Worm (Caenorhabditis elegans): ENCODE data around the gene oac-10.

The oac-10 gene

DNA sequence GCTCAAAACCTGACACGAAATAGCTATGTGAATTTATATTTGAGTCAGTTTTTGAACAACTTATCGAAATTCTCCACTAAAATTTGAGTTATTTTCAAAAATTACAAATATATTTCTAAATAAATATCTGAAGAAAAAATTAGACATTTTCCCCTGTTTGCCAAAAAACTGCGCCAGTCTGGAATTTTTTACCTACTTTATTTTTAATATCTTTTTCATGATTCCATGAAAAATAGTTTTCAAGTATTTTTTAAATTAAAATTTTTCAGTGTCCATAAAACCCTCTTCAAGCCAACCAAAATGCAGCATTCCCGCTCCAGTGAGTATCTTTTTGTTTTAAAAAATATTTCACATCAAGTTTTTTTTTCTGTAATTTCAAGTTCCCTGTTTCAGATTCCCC lies 21.4 kb downstream of the oac-10 start, which contains the start of gene F53C3.8:
F53C3.8 (plus strand) TSS at position 301 of the 400 bp plus-strand sequence.
- TF ChIP-seq madf-2 (tag; optimal IDR thresholded peaks at IDR 0.05) (no peak), hlh-15 (tag; optimal IDR thresholded peaks at IDR 0.05) (no peak), ceh-19 (GFP tag; optimal IDR thresholded peaks at IDR 0.05) (no peak), pat-9 (tag; optimal IDR thresholded peaks at IDR 0.05) (no peak)

DNA sequence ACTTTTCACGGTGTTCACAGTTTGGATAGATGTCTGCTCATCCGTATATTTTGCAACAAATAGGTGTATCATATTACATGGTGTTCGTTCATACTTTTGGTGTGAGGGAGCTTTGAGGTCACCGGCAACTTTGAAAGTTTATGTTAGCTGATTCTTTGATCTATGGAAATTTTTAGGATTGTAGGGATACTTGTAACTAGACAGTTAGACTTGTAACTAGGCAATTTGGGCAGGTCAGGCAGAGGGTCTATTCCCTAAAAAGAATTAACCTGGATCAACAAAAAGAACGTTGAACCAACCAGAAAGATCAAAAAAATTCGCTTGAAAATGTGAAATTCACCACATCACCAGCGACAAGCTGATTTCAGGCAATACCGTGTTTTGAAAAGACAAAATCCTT lies 24.2 kb downstream of the oac-10 start:
- TF ChIP-seq unc-86 (tag; optimal IDR thresholded peaks at IDR 0.05) (no peak), ttx-3 (tag; optimal IDR thresholded peaks at IDR 0.05) (no peak), fkh-10 (GFP tag; optimal IDR thresholded peaks at IDR 0.05) (no peak), hlh-8 (tag; optimal IDR thresholded peaks at IDR 0.05) (no peak), zip-5 (tag; optimal IDR thresholded peaks at IDR 0.05) (no peak), Y22D7AL.16 (tag; optimal IDR thresholded peaks at IDR 0.05) (no peak), ceh-31 (tag; optimal IDR thresholded peaks at IDR 0.05) (no peak), hlh-30 (tag; optimal IDR thresholded peaks at IDR 0.05; ENCODE audit: insufficient read depth) (no peak), ahr-1 (tag; optimal IDR thresholded peaks at IDR 0.05) (no peak), pha-2 (tag; optimal IDR thresholded peaks at IDR 0.05) (no peak), eyg-1 (tag; optimal IDR thresholded peaks at IDR 0.05) (no peak), unc-55 (GFP tag; optimal IDR thresholded peaks at IDR 0.05) (no peak), unc-3 (GFP tag; conservative IDR thresholded peaks at IDR 0.05) (no peak), unc-3 (tag; optimal IDR thresholded peaks at IDR 0.05) (no peak), tbx-2 (tag; optimal IDR thresholded peaks at IDR 0.05) (no peak), sdc-2 (tag; optimal IDR thresholded peaks at IDR 0.05) (no peak)

DNA sequence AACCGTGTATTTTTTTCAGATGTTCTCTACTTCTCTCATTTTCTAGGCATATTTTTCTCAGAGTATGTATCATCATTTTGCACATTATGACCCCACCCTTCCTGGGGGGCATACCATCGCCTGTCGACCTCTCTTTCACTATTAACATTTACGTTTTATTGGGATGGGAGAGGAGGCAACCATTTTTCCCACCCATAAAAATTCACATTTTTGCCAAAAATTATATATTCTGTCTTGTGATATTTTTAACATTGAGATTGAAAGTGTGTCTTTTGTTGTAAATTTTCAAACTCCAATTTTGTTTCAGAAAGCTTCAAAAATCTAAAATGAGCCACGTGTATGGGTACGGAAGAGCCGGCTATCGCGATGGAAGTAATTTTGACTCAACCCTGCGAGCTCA lies 25.1 kb downstream of the oac-10 start, which contains the start of gene F53C3.7:
F53C3.7 (plus strand) TSS at position 301 of the 400 bp plus-strand sequence.
- TF ChIP-seq sdc-2 (tag; optimal IDR thresholded peaks at IDR 0.05) (no peak), ceh-34 (tag; optimal IDR thresholded peaks at IDR 0.05) (no peak), nhr-232 (tag; optimal IDR thresholded peaks at IDR 0.05) (no peak), sox-4 (tag; optimal IDR thresholded peaks at IDR 0.05) (no peak), lin-11 (tag; optimal IDR thresholded peaks at IDR 0.05) (no peak), hlh-6 (tag; optimal IDR thresholded peaks at IDR 0.05) (no peak), ref-2 (tag; optimal IDR thresholded peaks at IDR 0.05) (no peak), eyg-1 (tag; optimal IDR thresholded peaks at IDR 0.05) (no peak), ceh-24 (tag; optimal IDR thresholded peaks at IDR 0.05) (no peak), ttx-3 (tag; optimal IDR thresholded peaks at IDR 0.05) (no peak), madf-2 (tag; optimal IDR thresholded peaks at IDR 0.05) (no peak), hlh-15 (tag; optimal IDR thresholded peaks at IDR 0.05) (no peak), mec-3 (tag; optimal IDR thresholded peaks at IDR 0.05; ENCODE audit: borderline replicate concordance) (no peak), che-1 (tag; optimal IDR thresholded peaks at IDR 0.05) (no peak), ceh-48 (tag; optimal IDR thresholded peaks at IDR 0.05) (no peak)

DNA sequence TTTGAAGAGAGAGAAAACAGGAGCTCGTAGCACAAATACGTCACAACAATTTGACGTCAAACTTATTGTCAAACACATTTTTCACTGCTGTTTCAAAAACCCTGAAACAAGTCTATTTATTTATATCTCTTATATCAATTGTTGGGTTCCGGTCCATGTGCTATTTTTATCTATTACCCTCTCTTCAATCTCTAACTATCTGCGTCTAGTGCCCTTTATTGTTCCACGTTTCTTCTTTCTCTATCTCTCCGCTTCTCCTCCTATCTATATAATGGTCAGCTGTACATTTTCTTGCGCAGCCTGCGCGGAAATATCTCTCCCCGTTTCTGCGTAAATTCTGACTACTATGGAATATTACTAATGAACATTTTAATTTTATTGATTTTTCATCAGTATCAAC lies 27.2 kb downstream of the oac-10 start:
- TF ChIP-seq ceh-48 (tag; optimal IDR thresholded peaks at IDR 0.05) (peak; percentile 10), hlh-8 (tag; optimal IDR thresholded peaks at IDR 0.05) (peak; percentile 20), ref-2 (tag; optimal IDR thresholded peaks at IDR 0.05) (peak; percentile 20), nfya-1 (tag; optimal IDR thresholded peaks at IDR 0.05) (peak; percentile 66), sox-2 (GFP tag; IDR thresholded peaks at IDR 0.05) (peak; percentile 61), F13H6.1 (tag; optimal IDR thresholded peaks at IDR 0.05) (peak; percentile 17), elt-2 (tag; optimal IDR thresholded peaks at IDR 0.05) (peak; percentile 29), pqm-1 (tag; optimal IDR thresholded peaks at IDR 0.05) (no peak), ets-4 (tag; optimal IDR thresholded peaks at IDR 0.05) (peak; percentile 32), ceh-34 (tag; optimal IDR thresholded peaks at IDR 0.05) (peak; percentile 16), lin-11 (tag; optimal IDR thresholded peaks at IDR 0.05) (no peak), ceh-31 (tag; optimal IDR thresholded peaks at IDR 0.05) (peak; percentile 59), fkh-6 (tag; optimal IDR thresholded peaks at IDR 0.05) (no peak), hlh-30 (tag; optimal IDR thresholded peaks at IDR 0.05; ENCODE audit: insufficient read depth) (peak; percentile 18), unc-42 (tag; optimal IDR thresholded peaks at IDR 0.05) (peak; percentile 59), pax-1 (tag; optimal IDR thresholded peaks at IDR 0.05) (peak; percentile 19), pha-2 (tag; optimal IDR thresholded peaks at IDR 0.05) (no peak), unc-55 (GFP tag; optimal IDR thresholded peaks at IDR 0.05) (peak; percentile 27), hlh-13 (GFP tag; optimal IDR thresholded peaks at IDR 0.05) (no peak)
